Fruit fly (Drosophila melanogaster): Measurements from ENCODE around the gene Mur29B.

Mur29B gene

DNA sequence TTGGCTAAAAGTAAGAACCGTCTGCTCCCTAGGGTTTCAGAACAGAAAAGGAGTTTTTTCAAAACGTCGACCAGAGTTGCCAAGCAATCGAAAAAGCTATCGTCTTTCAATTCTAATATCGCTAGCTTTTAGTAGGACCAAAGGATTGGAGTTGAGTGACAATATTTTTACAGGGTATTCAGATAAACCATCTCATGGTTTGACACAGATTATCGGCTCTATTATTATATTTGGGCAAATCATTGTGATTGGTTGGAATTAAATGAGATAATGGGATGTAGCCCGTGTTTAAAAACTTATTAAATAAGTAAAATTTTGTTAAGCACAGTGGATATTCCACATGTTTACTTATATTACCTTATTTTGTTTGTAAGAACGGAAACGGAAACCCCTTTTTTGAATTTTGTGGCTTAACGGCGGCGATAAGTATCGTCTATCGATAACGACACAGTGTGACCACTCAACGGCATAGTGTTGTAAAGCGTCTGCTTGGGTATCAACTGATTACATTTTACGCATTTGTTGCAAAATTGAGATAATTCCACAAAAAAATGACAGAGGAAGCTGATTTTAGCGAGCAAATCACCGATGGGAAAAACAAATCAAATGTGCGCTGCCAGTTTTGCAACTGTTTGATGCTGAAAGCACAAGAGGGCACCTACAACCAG, 32.0 kb upstream of the Mur29B start, which contains the start of the genes mtsh and strat (continued):
- TF ChIP-seq HmgD (GFP tag; optimal IDR thresholded peaks at IDR 0.05) (no peak), dysf (GFP tag; IDR thresholded peaks at IDR 0.05) (peak; percentile 45; the same call in 2 of the 3 replicates), jigr1 (GFP tag; IDR thresholded peaks at IDR 0.05) (no peak), CG32532 (GFP tag; IDR thresholded peaks at IDR 0.05) (peak; percentile 52), CG5180 (GFP tag; optimal IDR thresholded peaks at IDR 0.05) (peak; percentile 9), Med (GFP tag) (peak; percentile 95), Ada2b (GFP tag; IDR thresholded peaks at IDR 0.05) (peak; percentile 16; the same call in 1 of the 2 replicates), D19A (tag; optimal IDR thresholded peaks at IDR 0.05) (no peak), CG7839 (tag; optimal IDR thresholded peaks at IDR 0.05) (no peak), CG7963 (GFP tag; IDR thresholded peaks at IDR 0.05; ENCODE audit: partially characterized antibody) (peak; percentile 79), kni (GFP tag; optimal IDR thresholded peaks at IDR 0.05) (peak; percentile 45), cg (GFP tag; optimal IDR thresholded peaks at IDR 0.05) (no peak), slou (GFP tag; optimal IDR thresholded peaks at IDR 0.05) (peak; percentile 30), Sin3A (optimal IDR thresholded peaks at IDR 0.05) (peak; percentile 50), CG1603 (tag; optimal IDR thresholded peaks at IDR 0.05) (peak; percentile 74), D (optimal IDR thresholded peaks at IDR 0.05) (no peak), D (GFP tag; optimal IDR thresholded peaks at IDR 0.05) (peak; percentile 53), Opbp (GFP tag; IDR thresholded peaks at IDR 0.05; ENCODE audit: partially characterized antibody) (peak; percentile 57; the same call in 1 of the 3 replicates), her (GFP tag; optimal IDR thresholded peaks at IDR 0.05) (peak; percentile 61), unc-4 (GFP tag; IDR thresholded peaks at IDR 0.05; ENCODE audit: partially characterized antibody) (peak; percentile 59; the same call in 1 of the 2 replicates), B-H1 (GFP tag; IDR thresholded peaks at IDR 0.05) (peak; percentile 16; the same call in 1 of the 3 replicates), ttk (GFP tag; IDR thresholded peaks at IDR 0.05) (no peak), CG13775 (GFP tag; optimal IDR thresholded peaks at IDR 0.05) (peak; percentile 61), bigmax (GFP tag; optimal IDR thresholded peaks at IDR 0.05) (peak; percentile 7), CG2129 (GFP tag; IDR thresholded peaks at IDR 0.05; ENCODE audit: partially characterized antibody) (no peak), ewg (GFP tag; optimal IDR thresholded peaks at IDR 0.05) (peak; percentile 7), CG15479 (GFP tag; optimal IDR thresholded peaks at IDR 0.05) (peak; percentile 47), CG13424 (tag; optimal IDR thresholded peaks at IDR 0.05) (no peak), unpg (GFP tag; optimal IDR thresholded peaks at IDR 0.05) (no peak), ara (GFP tag; IDR thresholded peaks at IDR 0.05) (0 out of 2 replicates have a peak, but pooled peaks have one; percentile 42), prd (optimal IDR thresholded peaks at IDR 0.05) (no peak), prd (GFP tag; IDR thresholded peaks at IDR 0.05) (peak; percentile 30; the same call in 1 of the 3 replicates), ems (GFP tag; optimal IDR thresholded peaks at IDR 0.05) (peak; percentile 46), CG7745 (tag; optimal IDR thresholded peaks at IDR 0.05) (no peak), MBD-R2 (GFP tag; IDR thresholded peaks at IDR 0.05) (peak; percentile 94), Ets65A (GFP tag) (peak; percentile 94), Ssrp (tag; optimal IDR thresholded peaks at IDR 0.05) (peak; percentile 28), scrt (GFP tag; optimal IDR thresholded peaks at IDR 0.05) (peak; percentile 58), H2.0 (GFP tag; IDR thresholded peaks at IDR 0.05) (no peak; the same call in 1 of the 2 replicates), CG17359 (tag; optimal IDR thresholded peaks at IDR 0.05) (peak; percentile 65), Stat92E (GFP tag; optimal IDR thresholded peaks at IDR 0.05) (no peak), rib (GFP tag; IDR thresholded peaks at IDR 0.05) (no peak), Kr (GFP tag; optimal IDR thresholded peaks at IDR 0.05) (no peak), CG13287 (GFP tag; IDR thresholded peaks at IDR 0.05; ENCODE audit: partially characterized antibody) (peak; percentile 71), CG9727 (GFP tag; optimal IDR thresholded peaks at IDR 0.05) (peak; percentile 82), Lhr (GFP tag; optimal IDR thresholded peaks at IDR 0.05) (no peak), CG16813 (GFP tag; IDR thresholded peaks at IDR 0.05; ENCODE audit: partially characterized antibody) (peak; percentile 51; the same call in 2 of the 3 replicates), vnd (GFP tag; IDR thresholded peaks at IDR 0.05; ENCODE audit: partially characterized antibody) (peak; percentile 50; the same call in 2 of the 3 replicates), ham (GFP tag; IDR thresholded peaks at IDR 0.05) (no peak)
